Fruit fly (Drosophila melanogaster) whole organism, prepupa: ENCODE measurements around the gene Exo84.

ENCODE experiments used
- Blimp-1 ChIP-seq: fragments of 200-800 bp; sonication (Bioruptor generic); optimal IDR thresholded peaks from 3 replicates; lab custom pipeline; 2017; ENCODE audit warnings: missing biosample characterization, missing genetic modification characterization, mild to moderate bottlenecking, moderate library complexity, missing genetic modification reagents
- CG10631 ChIP-seq: fragments of 200-800 bp; sonication (Bioruptor generic); optimal IDR thresholded peaks from 2 replicates; lab custom pipeline; 2016; ENCODE audit warnings: missing biosample characterization, missing genetic modification characterization
- CG10669 ChIP-seq: fragments of 200-800 bp; sonication (Bioruptor generic); optimal IDR thresholded peaks from 3 replicates; lab custom pipeline; 2018; ENCODE audit warnings: missing biosample characterization, mild to moderate bottlenecking, missing genetic modification characterization, moderate library complexity
- CG11294 ChIP-seq: fragments of 200-800 bp; sonication (Bioruptor generic); IDR thresholded peaks from 2 replicates; pipeline ENCODE4 v1.3.6; 2022; ENCODE audit warnings: missing biosample characterization, missing genetic modification characterization
- CG11762 ChIP-seq: fragments of 200-800 bp; sonication (Bioruptor generic); optimal IDR thresholded peaks from 3 replicates; lab custom pipeline; 2016; ENCODE audit warnings: missing biosample characterization, missing genetic modification characterization; ENCODE audit not compliant: insufficient read depth
- CG11902 ChIP-seq: fragments of 200-800 bp; sonication (Bioruptor generic); optimal IDR thresholded peaks from 3 replicates; lab custom pipeline; 2016; ENCODE audit warnings: missing biosample characterization, missing genetic modification characterization
- CG15336 ChIP-seq: fragments of 200-800 bp; sonication (Bioruptor generic); IDR thresholded peaks from 2 replicates; pipeline ENCODE4 v1.3.6; 2022; ENCODE audit warnings: missing biosample characterization, missing genetic modification characterization
- CG1621 ChIP-seq: fragments of 200-800 bp; sonication (Bioruptor generic); optimal IDR thresholded peaks from 3 replicates; lab custom pipeline; 2018; ENCODE audit warnings: missing biosample characterization, mild to moderate bottlenecking, missing genetic modification characterization
- CG3032 ChIP-seq: fragments of 200-800 bp; optimal IDR thresholded peaks from 2 replicates; lab custom pipeline; 2019; ENCODE audit warnings: missing biosample characterization, mild to moderate bottlenecking, missing genetic modification characterization, moderate library complexity
- CG32006 ChIP-seq: fragments of 200-800 bp; sonication (Bioruptor generic); optimal IDR thresholded peaks from 3 replicates; lab custom pipeline; 2017; ENCODE audit warnings: missing biosample characterization, mild to moderate bottlenecking, missing genetic modification characterization
- CG34406 ChIP-seq: fragments of 200-800 bp; sonication (Bioruptor generic); optimal IDR thresholded peaks from 3 replicates; lab custom pipeline; 2016; ENCODE audit warnings: missing biosample characterization, missing genetic modification characterization
- CG3919 ChIP-seq: fragments of 200-800 bp; sonication (Bioruptor generic); optimal IDR thresholded peaks from 3 replicates; lab custom pipeline; 2016; ENCODE audit warnings: missing biosample characterization, missing genetic modification characterization
- CG4318 ChIP-seq: fragments of 200-800 bp; sonication (Bioruptor generic); optimal IDR thresholded peaks from 3 replicates; lab custom pipeline; 2017; ENCODE audit warnings: missing biosample characterization, mild to moderate bottlenecking, missing genetic modification characterization
- CG6163 ChIP-seq: fragments of 200-800 bp; sonication (Bioruptor generic); IDR thresholded peaks from 3 replicates; pipeline ENCODE4 v1.3.6; 2022; ENCODE audit warnings: missing biosample characterization, missing genetic modification characterization
- CG6276 ChIP-seq: fragments of 200-800 bp; sonication (Bioruptor generic); optimal IDR thresholded peaks from 2 replicates; lab custom pipeline; 2017; ENCODE audit warnings: missing biosample characterization, mild to moderate bottlenecking, missing genetic modification characterization
- CG6792 ChIP-seq: fragments of 200-800 bp; sonication (Bioruptor generic); optimal IDR thresholded peaks from 3 replicates; lab custom pipeline; 2016; ENCODE audit warnings: missing biosample characterization, missing genetic modification characterization
- CG6808 ChIP-seq: fragments of 200-800 bp; sonication (Bioruptor generic); optimal IDR thresholded peaks from 3 replicates; lab custom pipeline; 2017; ENCODE audit warnings: missing biosample characterization, missing genetic modification characterization, mild to moderate bottlenecking, moderate library complexity, missing genetic modification reagents
- CG6854 ChIP-seq: fragments of 200-800 bp; sonication (Bioruptor generic); optimal IDR thresholded peaks from 2 replicates; lab custom pipeline; 2017; ENCODE audit warnings: missing biosample characterization, mild to moderate bottlenecking, missing genetic modification characterization
- CG7368 ChIP-seq: fragments of 200-800 bp; sonication (Bioruptor generic); optimal IDR thresholded peaks from 3 replicates; lab custom pipeline; 2016; ENCODE audit warnings: missing biosample characterization, missing genetic modification characterization
- CG8119 ChIP-seq: fragments of 200-800 bp; sonication (Bioruptor generic); IDR thresholded peaks from 3 replicates; pipeline ENCODE4 v1.3.6; 2022; ENCODE audit warnings: missing biosample characterization, missing genetic modification characterization
- CG8632 ChIP-seq: fragments of 200-800 bp; sonication (Bioruptor generic); optimal IDR thresholded peaks from 3 replicates; lab custom pipeline; 2016; ENCODE audit warnings: missing biosample characterization, missing genetic modification characterization
- CG9139 ChIP-seq: fragments of 200-800 bp; sonication (Bioruptor generic); optimal IDR thresholded peaks from 3 replicates; lab custom pipeline; 2017; ENCODE audit warnings: missing biosample characterization, mild to moderate bottlenecking, missing genetic modification characterization
- Eip75B ChIP-seq: fragments of 200-800 bp; sonication (Bioruptor generic); optimal IDR thresholded peaks from 3 replicates; lab custom pipeline; 2016; ENCODE audit warnings: missing biosample characterization, missing genetic modification characterization
- Eip78C ChIP-seq: fragments of 200-800 bp; sonication (Bioruptor generic); peaks from one replicate; lab custom pipeline; 2016; ENCODE audit warnings: missing biosample characterization, missing genetic modification characterization
- Eip93F ChIP-seq: fragments of 200-800 bp; sonication (Bioruptor generic); optimal IDR thresholded peaks from 2 replicates; lab custom pipeline; 2016; ENCODE audit warnings: missing biosample characterization, mild to moderate bottlenecking, missing genetic modification characterization
- Gug ChIP-seq: fragments of 200-800 bp; sonication (Bioruptor generic); IDR thresholded peaks from 2 replicates; pipeline ENCODE4 v1.3.6; 2022; ENCODE audit warnings: missing biosample characterization, missing genetic modification characterization
- Hr38 ChIP-seq: sonication (Bioruptor generic); optimal IDR thresholded peaks from 2 replicates; lab custom pipeline; 2016; ENCODE audit warnings: missing biosample characterization, missing genetic modification characterization
- Hr39 ChIP-seq: fragments of 200-800 bp; sonication (Bioruptor generic); optimal IDR thresholded peaks from 2 replicates; lab custom pipeline; 2016; ENCODE audit warnings: missing biosample characterization, missing genetic modification characterization
- Lpt ChIP-seq: fragments of 200-800 bp; sonication (Bioruptor generic); optimal IDR thresholded peaks from 3 replicates; lab custom pipeline; 2016; ENCODE audit warnings: missing biosample characterization, missing genetic modification characterization
- OdsH ChIP-seq: fragments of 200-800 bp; sonication (Bioruptor generic); optimal IDR thresholded peaks from 3 replicates; lab custom pipeline; 2016; ENCODE audit warnings: missing biosample characterization, missing genetic modification characterization
- Sox102F ChIP-seq: fragments of 200-800 bp; sonication (Bioruptor generic); optimal IDR thresholded peaks from 2 replicates; lab custom pipeline; 2016; ENCODE audit warnings: missing biosample characterization, mild to moderate bottlenecking, missing genetic modification characterization
- Sox14 ChIP-seq: fragments of 200-800 bp; sonication (Bioruptor generic); optimal IDR thresholded peaks from 3 replicates; lab custom pipeline; 2016; ENCODE audit warnings: missing biosample characterization, missing genetic modification characterization
- Sox15 ChIP-seq: fragments of 200-800 bp; sonication (Bioruptor generic); optimal IDR thresholded peaks from 3 replicates; lab custom pipeline; 2016; ENCODE audit warnings: missing biosample characterization, missing genetic modification characterization
- achi ChIP-seq: fragments of 200-800 bp; sonication (Bioruptor generic); optimal IDR thresholded peaks from 3 replicates; lab custom pipeline; 2016; ENCODE audit warnings: missing biosample characterization, missing genetic modification characterization
- cyc ChIP-seq: fragments of 200-800 bp; sonication (Bioruptor generic); optimal IDR thresholded peaks from 3 replicates; lab custom pipeline; 2016; ENCODE audit warnings: missing biosample characterization, missing genetic modification characterization
- dac ChIP-seq: fragments of 200-800 bp; sonication (Bioruptor generic); optimal IDR thresholded peaks from 2 replicates; lab custom pipeline; 2017; ENCODE audit warnings: missing biosample characterization, mild to moderate bottlenecking, missing genetic modification characterization
- dsx ChIP-seq: fragments of 200-800 bp; optimal IDR thresholded peaks from 3 replicates; lab custom pipeline; 2019; ENCODE audit warnings: missing biosample characterization, mild to moderate bottlenecking, missing genetic modification characterization, moderate library complexity; ENCODE audit not compliant: poor library complexity, severe bottlenecking
- eg ChIP-seq: fragments of 200-800 bp; sonication (Bioruptor generic); IDR thresholded peaks from 3 replicates; pipeline ENCODE4 v1.3.6; 2022; ENCODE audit warnings: missing biosample characterization, missing genetic modification characterization
- esn ChIP-seq: fragments of 200-800 bp; sonication (Bioruptor generic); optimal IDR thresholded peaks from 2 replicates; lab custom pipeline; 2016; ENCODE audit warnings: missing biosample characterization, mild to moderate bottlenecking, missing genetic modification characterization, moderate library complexity
- fd59A ChIP-seq: fragments of 200-800 bp; sonication (Bioruptor generic); optimal IDR thresholded peaks from 2 replicates; lab custom pipeline; 2017; ENCODE audit warnings: missing biosample characterization, mild to moderate bottlenecking, missing genetic modification characterization, missing genetic modification reagents
- fd85E ChIP-seq: fragments of 200-800 bp; sonication (Bioruptor generic); optimal IDR thresholded peaks from 3 replicates; lab custom pipeline; 2016; ENCODE audit warnings: missing biosample characterization, missing genetic modification characterization
- fkh ChIP-seq: fragments of 200-800 bp; sonication (Bioruptor generic); optimal IDR thresholded peaks from 3 replicates; lab custom pipeline; 2017; ENCODE audit warnings: missing biosample characterization, mild to moderate bottlenecking, missing genetic modification characterization, moderate library complexity
- lz ChIP-seq: fragments of 200-800 bp; sonication (Bioruptor generic); optimal IDR thresholded peaks from 3 replicates; lab custom pipeline; 2016; ENCODE audit warnings: missing biosample characterization, missing genetic modification characterization
- pdm3 ChIP-seq: fragments of 200-800 bp; sonication (Bioruptor generic); optimal IDR thresholded peaks from 3 replicates; lab custom pipeline; 2016; ENCODE audit warnings: missing biosample characterization, missing genetic modification characterization
- salr ChIP-seq, 2 experiments: fragments of 200-800 bp; sonication (Bioruptor generic); optimal IDR thresholded peaks; 3 replicates each; lab custom pipeline; 2016 to 2018; ENCODE audit warnings: missing biosample characterization in 2 of 2, missing genetic modification characterization in 2 of 2, mild to moderate bottlenecking in 1 of 2
- spab ChIP-seq: fragments of 200-800 bp; sonication (Bioruptor generic); optimal IDR thresholded peaks from 2 replicates; lab custom pipeline; 2017; ENCODE audit warnings: missing biosample characterization, mild to moderate bottlenecking, missing genetic modification characterization, missing genetic modification reagents
- ss ChIP-seq, 2 experiments: fragments of 200-800 bp; sonication (Bioruptor generic); optimal IDR thresholded peaks; 2 replicates in 1 of 2; 3 replicates in 1 of 2; lab custom pipeline; 2017 to 2018; ENCODE audit warnings: mild to moderate bottlenecking in 2 of 2, missing biosample characterization in 2 of 2, missing genetic modification characterization in 2 of 2, moderate library complexity in 1 of 2
- svp ChIP-seq: fragments of 200-800 bp; sonication (Bioruptor generic); peaks from one replicate; lab custom pipeline; 2016; ENCODE audit warnings: missing biosample characterization, missing genetic modification characterization
- topi ChIP-seq: fragments of 200-800 bp; sonication (Bioruptor generic); optimal IDR thresholded peaks from 3 replicates; lab custom pipeline; 2016; ENCODE audit warnings: missing biosample characterization, missing genetic modification characterization
- vri ChIP-seq: fragments of 200-800 bp; sonication (Bioruptor generic); optimal IDR thresholded peaks from 3 replicates; lab custom pipeline; 2016; ENCODE audit warnings: missing biosample characterization, mild to moderate bottlenecking, missing genetic modification characterization

The Exo84 gene

DNA sequence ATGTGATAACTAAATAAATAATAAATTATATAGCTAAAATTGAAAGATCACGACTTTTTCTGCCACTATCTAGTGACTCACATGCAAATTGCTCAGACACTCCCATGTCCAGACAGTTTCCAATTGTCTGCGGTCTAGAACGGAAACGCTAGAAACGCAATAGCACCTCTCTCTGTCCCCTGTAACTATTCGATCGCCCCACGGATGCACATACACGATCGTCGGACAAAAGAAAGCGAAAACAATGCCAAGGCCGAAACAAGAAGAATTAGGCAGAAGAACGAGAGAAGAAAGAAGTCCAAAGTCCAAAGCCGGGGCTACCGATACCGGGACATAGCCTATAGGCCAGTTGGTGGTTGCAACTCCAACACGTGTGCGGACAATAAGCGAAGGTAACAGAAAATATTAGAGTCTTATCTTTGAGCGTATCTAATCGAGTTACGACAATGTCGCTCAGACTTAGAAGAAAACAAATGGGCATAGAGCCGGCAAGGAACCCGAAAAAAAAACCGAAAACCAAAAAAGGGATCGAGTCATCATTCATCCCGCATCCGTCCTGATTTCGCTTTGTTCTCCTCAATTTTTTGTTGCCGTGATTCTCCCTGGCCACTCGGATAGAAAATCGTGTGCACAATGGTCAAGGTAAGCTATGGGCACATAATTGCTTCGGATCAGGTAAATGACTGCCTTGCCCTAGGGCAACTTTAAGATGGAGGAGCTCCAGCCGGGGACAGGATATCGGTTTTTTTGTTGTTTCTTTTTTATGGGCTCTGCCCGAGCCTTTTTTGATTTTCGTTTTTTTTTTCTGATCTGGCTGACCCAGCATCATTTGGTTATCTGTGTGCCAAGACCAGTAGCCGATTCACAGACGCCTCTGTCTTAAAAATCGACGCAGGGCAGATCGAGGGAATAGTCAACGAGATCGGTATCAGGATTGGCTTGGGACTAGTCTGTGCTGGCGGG lies 51.1 kb downstream of the Exo84 start:
- TF ChIP-seq CG8632 (no peak), CG8119 (no peak), CG6163 (GFP tag; lab: Robert Waterston, UW) (0 out of 3 replicates have a peak, but pooled peaks have one; percentile 24), Lpt (GFP tag; lab: Kevin White, UChicago) (no peak), CG32006 (GFP tag; lab: Kevin White, UChicago) (no peak), cyc (GFP tag; lab: Kevin White, UChicago) (no peak), esn (GFP tag; lab: Kevin White, UChicago) (no peak), Sox14 (no peak), CG11902 (GFP tag; lab: Kevin White, UChicago) (no peak), Blimp-1 (peak; percentile 57), CG15336 (GFP tag; lab: Robert Waterston, UW) (no peak), ss (GFP tag; optimal IDR thresholded peaks at IDR 0.05; lab: Kevin White, UChicago) (peak; percentile 61 to 79), Eip75B (GFP tag; lab: Kevin White, UChicago) (no peak), svp (no peak), CG3032 (tag; lab: Kevin White, UChicago) (no peak), CG6854 (no peak), CG6808 (peak; percentile 27), fd59A (GFP tag; lab: Kevin White, UChicago) (no peak), CG1621 (tag; lab: Kevin White, UChicago) (peak; percentile 22), Eip93F (GFP tag; lab: Kevin White, UChicago) (no peak), CG4318 (GFP tag; lab: Kevin White, UChicago) (no peak), CG34406 (GFP tag; lab: Kevin White, UChicago) (no peak), CG6276 (GFP tag; lab: Kevin White, UChicago) (no peak), Sox15 (GFP tag; lab: Kevin White, UChicago) (no peak), fd85E (GFP tag; lab: Kevin White, UChicago) (no peak), CG10631 (GFP tag; lab: Kevin White, UChicago) (no peak), dsx (GFP tag; lab: Kevin White, UChicago) (no peak), topi (GFP tag; lab: Kevin White, UChicago) (no peak), OdsH (GFP tag; lab: Kevin White, UChicago) (no peak), CG3919 (GFP tag; lab: Kevin White, UChicago) (no peak), pdm3 (GFP tag; lab: Kevin White, UChicago) (no peak), dac (GFP tag; lab: Kevin White, UChicago) (no peak), CG9139 (GFP tag; lab: Kevin White, UChicago) (peak; percentile 10), CG10669 (GFP tag; lab: Kevin White, UChicago) (no peak), lz (no peak), achi (GFP tag; lab: Kevin White, UChicago) (no peak), Gug (GFP tag; lab: Robert Waterston, UW) (no peak), CG11294 (GFP tag; lab: Robert Waterston, UW) (no peak), CG6792 (no peak), salr (GFP tag; optimal IDR thresholded peaks at IDR 0.05; lab: Kevin White, UChicago) (no peak), spab (GFP tag; lab: Kevin White, UChicago) (no peak), fkh (GFP tag; lab: Kevin White, UChicago) (peak; percentile 15), Sox102F (no peak), Eip78C (peak; percentile 40), CG11762 (no peak), CG7368 (GFP tag; lab: Kevin White, UChicago) (no peak), Hr39 (GFP tag; lab: Kevin White, UChicago) (no peak), eg (GFP tag; lab: Robert Waterston, UW) (no peak), vri (GFP tag; lab: Kevin White, UChicago) (no peak), Hr38 (GFP tag; lab: Kevin White, UChicago) (no peak)
